Fruit fly (Drosophila melanogaster) whole organism, embryonic: ENCODE measurements around the gene Tpr2.

Experiments
- Aef1 ChIP-seq: fragments of 200-800 bp; sonication (Bioruptor generic); IDR thresholded peaks from 3 replicates; pipeline ENCODE4 v1.3.6; 2022; ENCODE audit warnings: missing biosample characterization, missing genetic modification characterization
- C15 ChIP-seq: fragments of 200-800 bp; sonication (Bioruptor generic); IDR thresholded peaks from 3 replicates; pipeline ENCODE4 v1.3.6; 2022; ENCODE audit warnings: missing biosample characterization, missing genetic modification characterization
- CG10462 ChIP-seq: fragments of 200-800 bp; sonication (Bioruptor generic); optimal IDR thresholded peaks from 2 replicates; lab custom pipeline; 2016; ENCODE audit warnings: missing biosample characterization, missing genetic modification characterization
- CG10565 ChIP-seq: fragments of 200-800 bp; sonication (Bioruptor generic); optimal IDR thresholded peaks from 3 replicates; lab custom pipeline; 2016; ENCODE audit warnings: missing biosample characterization, mild to moderate bottlenecking, missing genetic modification characterization
- CG11085 ChIP-seq: fragments of 200-800 bp; sonication (Bioruptor generic); IDR thresholded peaks from 2 replicates; pipeline ENCODE4 v1.3.6; 2022; ENCODE audit warnings: missing biosample characterization, missing genetic modification characterization
- CG11247 ChIP-seq: fragments of 200-800 bp; sonication (Bioruptor generic); IDR thresholded peaks from 2 replicates; pipeline ENCODE4 v1.3.6; 2022; ENCODE audit warnings: missing biosample characterization, missing genetic modification characterization
- CG12299 ChIP-seq: fragments of 200-800 bp; sonication (Bioruptor generic); optimal IDR thresholded peaks from 2 replicates; lab custom pipeline; 2018; ENCODE audit warnings: missing biosample characterization, mild to moderate bottlenecking, missing genetic modification characterization
- CG12769 ChIP-seq: fragments of 200-800 bp; sonication (Bioruptor generic); optimal IDR thresholded peaks from 2 replicates; lab custom pipeline; 2019; ENCODE audit warnings: missing biosample characterization, mild to moderate bottlenecking, missing genetic modification characterization, moderate library complexity
- CG30431 ChIP-seq: fragments of 200-800 bp; sonication (Bioruptor generic); optimal IDR thresholded peaks from 2 replicates; lab custom pipeline; 2017; ENCODE audit warnings: missing biosample characterization, missing genetic modification characterization
- CG3065 ChIP-seq: fragments of 200-800 bp; sonication (Bioruptor generic); optimal IDR thresholded peaks from 2 replicates; lab custom pipeline; 2016; ENCODE audit warnings: missing biosample characterization, missing genetic modification characterization
- CG34224 ChIP-seq: fragments of 200-800 bp; sonication (Bioruptor generic); IDR thresholded peaks from 3 replicates; pipeline ENCODE4 v1.3.6; 2022; ENCODE audit warnings: missing biosample characterization, missing genetic modification characterization; ENCODE audit not compliant: partially characterized antibody
- CG34422 ChIP-seq: fragments of 200-800 bp; sonication (Bioruptor generic); IDR thresholded peaks from 3 replicates; pipeline ENCODE4 v1.3.6; 2022; ENCODE audit warnings: missing biosample characterization, missing genetic modification characterization
- CG43689 ChIP-seq: fragments of 200-800 bp; sonication (Bioruptor generic); IDR thresholded peaks from 2 replicates; pipeline ENCODE4 v1.3.6; 2022; ENCODE audit warnings: missing biosample characterization, missing genetic modification characterization
- CG4617 ChIP-seq: fragments of 200-800 bp; sonication (Bioruptor generic); optimal IDR thresholded peaks from 3 replicates; lab custom pipeline; 2016; ENCODE audit warnings: missing biosample characterization, missing genetic modification characterization, borderline replicate concordance
- CG4730 ChIP-seq: fragments of 200-800 bp; sonication (Bioruptor generic); IDR thresholded peaks from 2 replicates; pipeline ENCODE4 v1.3.6; 2022; ENCODE audit warnings: missing biosample characterization, missing genetic modification characterization
- CG6813 ChIP-seq: fragments of 200-800 bp; sonication (Bioruptor generic); optimal IDR thresholded peaks from 2 replicates; lab custom pipeline; 2017; ENCODE audit warnings: missing biosample characterization, missing genetic modification characterization, mild to moderate bottlenecking, moderate library complexity, missing genetic modification reagents
- CG7928 ChIP-seq: fragments of 200-800 bp; sonication (Bioruptor generic); optimal IDR thresholded peaks from 2 replicates; lab custom pipeline; 2017; ENCODE audit warnings: missing biosample characterization, mild to moderate bottlenecking, missing genetic modification characterization
- CG8924 ChIP-seq: fragments of 200-800 bp; optimal IDR thresholded peaks from 3 replicates; lab custom pipeline; 2019; ENCODE audit warnings: missing biosample characterization, mild to moderate bottlenecking, missing genetic modification characterization, moderate library complexity
- D19B ChIP-seq: fragments of 200-800 bp; sonication (Bioruptor generic); optimal IDR thresholded peaks from 2 replicates; lab custom pipeline; 2017; ENCODE audit warnings: missing biosample characterization, mild to moderate bottlenecking, missing genetic modification characterization
- Deaf1 ChIP-seq: fragments of 200-800 bp; optimal IDR thresholded peaks from 3 replicates; lab custom pipeline; 2019; ENCODE audit warnings: missing biosample characterization, mild to moderate bottlenecking, missing genetic modification characterization, moderate library complexity
- Drgx ChIP-seq: fragments of 200-800 bp; sonication (Bioruptor generic); IDR thresholded peaks from 2 replicates; pipeline ENCODE4 v1.3.6; 2022; ENCODE audit warnings: missing biosample characterization, missing genetic modification characterization
- Eip74EF ChIP-seq, 2 experiments: fragments of 200-800 bp in 1 of 2; fragments of >200 bp in 1 of 2; sonication (Bioruptor generic) in 1 of 2; optimal IDR thresholded peaks; 2 replicates each; lab custom pipeline; 2017 to 2019; ENCODE audit warnings: missing biosample characterization in 2 of 2, missing genetic modification characterization in 2 of 2, mild to moderate bottlenecking in 1 of 2, moderate library complexity in 1 of 2
- GATAe ChIP-seq: fragments of 200-800 bp; sonication (Bioruptor generic); conservative IDR thresholded peaks from 2 replicates; pipeline ENCODE4 v1.3.6; 2022; ENCODE audit warnings: missing biosample characterization, missing genetic modification characterization
- HLH4C ChIP-seq: fragments of 200-800 bp; sonication (Bioruptor generic); IDR thresholded peaks from 3 replicates; pipeline ENCODE4 v1.3.6; 2022; ENCODE audit warnings: missing biosample characterization, missing genetic modification characterization; ENCODE audit not compliant: partially characterized antibody
- Lhr ChIP-seq: fragments of 200-800 bp; sonication (Bioruptor generic); optimal IDR thresholded peaks from 3 replicates; lab custom pipeline; 2017; ENCODE audit warnings: mild to moderate bottlenecking, missing biosample characterization, missing genetic modification reagents, missing genetic modification characterization
- Mad ChIP-seq: fragments of 200-800 bp; sonication (Bioruptor generic); optimal IDR thresholded peaks from 2 replicates; lab custom pipeline; 2016; ENCODE audit warnings: missing biosample characterization, missing genetic modification characterization
- Max ChIP-seq: fragments of 200-800 bp; sonication (Bioruptor generic); optimal IDR thresholded peaks from 2 replicates; lab custom pipeline; 2016; ENCODE audit warnings: missing biosample characterization, mild to moderate bottlenecking, missing genetic modification characterization
- Mes4 ChIP-seq: fragments of 200-800 bp; sonication (Bioruptor generic); optimal IDR thresholded peaks from 2 replicates; lab custom pipeline; 2016; ENCODE audit warnings: missing biosample characterization, missing genetic modification characterization
- Oli ChIP-seq: fragments of 200-800 bp; sonication (Bioruptor generic); optimal IDR thresholded peaks from 2 replicates; lab custom pipeline; 2018; ENCODE audit warnings: missing biosample characterization, mild to moderate bottlenecking, missing genetic modification characterization, moderate library complexity
- Usf ChIP-seq: fragments of 200-800 bp; sonication (Bioruptor generic); optimal IDR thresholded peaks from 2 replicates; lab custom pipeline; 2017; ENCODE audit warnings: missing genotype, missing biosample characterization, missing genetic modification characterization
- az2 ChIP-seq: fragments of 200-800 bp; sonication (Bioruptor generic); optimal IDR thresholded peaks from 3 replicates; lab custom pipeline; 2016; ENCODE audit warnings: missing biosample characterization, missing genetic modification characterization
- cad ChIP-seq: fragments of >200 bp; optimal IDR thresholded peaks from 2 replicates; lab custom pipeline; 2017; ENCODE audit warnings: missing biosample characterization, missing genetic modification characterization
- cg ChIP-seq: fragments of 200-800 bp; sonication (Bioruptor generic); optimal IDR thresholded peaks from 3 replicates; lab custom pipeline; 2019; ENCODE audit warnings: missing biosample characterization, mild to moderate bottlenecking, missing genetic modification characterization, moderate library complexity
- ci ChIP-seq: fragments of 200-800 bp; sonication (Bioruptor generic); IDR thresholded peaks from 3 replicates; pipeline ENCODE4 v1.3.6; 2022; ENCODE audit warnings: missing biosample characterization, missing genetic modification characterization
- crol ChIP-seq: fragments of 200-800 bp; sonication (Bioruptor generic); IDR thresholded peaks from 2 replicates; pipeline ENCODE4 v1.3.6; 2022; ENCODE audit warnings: missing biosample characterization, missing genetic modification characterization
- ken ChIP-seq: fragments of 200-800 bp; sonication (Bioruptor generic); IDR thresholded peaks from 3 replicates; pipeline ENCODE4 v1.3.6; 2022; ENCODE audit warnings: missing biosample characterization, missing genetic modification characterization
- lbe ChIP-seq: fragments of 200-800 bp; sonication (Bioruptor generic); optimal IDR thresholded peaks from 2 replicates; lab custom pipeline; 2016; ENCODE audit warnings: missing biosample characterization, mild to moderate bottlenecking, missing genetic modification characterization
- luna ChIP-seq: fragments of 200-800 bp; sonication (Bioruptor generic); optimal IDR thresholded peaks from 2 replicates; lab custom pipeline; 2016; ENCODE audit warnings: missing biosample characterization, missing genetic modification characterization
- nau ChIP-seq: fragments of 200-800 bp; sonication (Bioruptor generic); optimal IDR thresholded peaks from 3 replicates; lab custom pipeline; 2017; ENCODE audit warnings: missing biosample characterization, mild to moderate bottlenecking, missing genetic modification characterization, missing genetic modification reagents
- odd ChIP-seq: fragments of 200-800 bp; sonication (Bioruptor generic); optimal IDR thresholded peaks from 2 replicates; lab custom pipeline; 2017; ENCODE audit warnings: missing biosample characterization, mild to moderate bottlenecking, missing genetic modification characterization
- prd ChIP-seq, 3 experiments: fragments of >200 bp in 2 of 3; fragments of 200-800 bp in 1 of 3; sonication (Bioruptor generic) in 1 of 3; optimal IDR thresholded peaks in 2 of 3; IDR thresholded peaks in 1 of 3; 2 replicates in 2 of 3; 3 replicates in 1 of 3; pipeline versions ENCODE4 v1.3.6 to Lab custom; 2017 to 2022; ENCODE audit warnings: missing biosample characterization in 1 of 3, missing genetic modification characterization in 1 of 3
- ranshi ChIP-seq: fragments of 200-800 bp; sonication (Bioruptor generic); IDR thresholded peaks from 2 replicates; pipeline ENCODE4 v1.3.6; 2022; ENCODE audit warnings: missing biosample characterization, missing genetic modification characterization
- ro ChIP-seq: fragments of 200-800 bp; sonication (Bioruptor generic); IDR thresholded peaks from 2 replicates; pipeline ENCODE4 v1.3.6; 2022; ENCODE audit warnings: missing biosample characterization, missing genetic modification characterization
- tin ChIP-seq: fragments of 200-800 bp; sonication (Bioruptor generic); optimal IDR thresholded peaks from 3 replicates; lab custom pipeline; 2016; ENCODE audit warnings: missing biosample characterization, missing genetic modification characterization
- zen ChIP-seq: fragments of 200-800 bp; sonication (Bioruptor generic); optimal IDR thresholded peaks from 3 replicates; lab custom pipeline; 2018; ENCODE audit warnings: missing biosample characterization, mild to moderate bottlenecking, missing genetic modification characterization, moderate library complexity

The Tpr2 gene

dm6 chr2L:16491752-16492616, 644 bp downstream of the Tpr2 start (continued):
- TF ChIP-seq CG12299 (tag; lab: Kevin White, UChicago) (no peak), crol (GFP tag; lab: Robert Waterston, UW) (peak; percentile 81), GATAe (GFP tag; lab: Robert Waterston, UW) (no peak), prd (optimal IDR thresholded peaks at IDR 0.05; lab: Kevin White, UChicago) (no peak), prd (GFP tag; IDR thresholded peaks at IDR 0.05; lab: Robert Waterston, UW) (no peak), CG6813 (GFP tag; lab: Kevin White, UChicago) (no peak), CG4730 (GFP tag; lab: Robert Waterston, UW) (no peak), Lhr (GFP tag; lab: Kevin White, UChicago) (no peak), Deaf1 (tag; lab: Kevin White, UChicago) (no peak), ro (GFP tag; lab: Robert Waterston, UW) (no peak)

- TF ChIP-seq CG11085 (GFP tag; lab: Robert Waterston, UW) (peak; percentile 46; the same call in 1 of the 2 replicates), Usf (GFP tag; lab: Kevin White, UChicago) (peak; percentile 22), Oli (tag; lab: Kevin White, UChicago) (peak; percentile 87), CG7928 (no peak), Mes4 (GFP tag; lab: Kevin White, UChicago) (peak; percentile 75), CG10565 (GFP tag; lab: Kevin White, UChicago) (no peak), nau (GFP tag; lab: Kevin White, UChicago) (peak; percentile 65), CG43689 (GFP tag; lab: Robert Waterston, UW) (0 out of 2 replicates have a peak, but pooled peaks have one; percentile 42), cg (peak; percentile 45), zen (tag; lab: Kevin White, UChicago) (peak; percentile 69), tin (peak; percentile 75), C15 (GFP tag; lab: Robert Waterston, UW) (no peak), CG12769 (peak; percentile 79), Eip74EF (GFP tag; optimal IDR thresholded peaks at IDR 0.05; lab: Kevin White, UChicago) (peak in 1 of 2 experiments; percentile 62), CG30431 (GFP tag; lab: Kevin White, UChicago) (peak; percentile 68), az2 (peak; percentile 83), luna (GFP tag; lab: Kevin White, UChicago) (no peak), CG8924 (peak; percentile 87), CG10462 (GFP tag; lab: Kevin White, UChicago) (peak; percentile 26), lbe (GFP tag; lab: Kevin White, UChicago) (peak; percentile 83), odd (peak; percentile 76), ranshi (GFP tag; lab: Robert Waterston, UW) (0 out of 2 replicates have a peak, but pooled peaks have one; percentile 57), Max (GFP tag; lab: Kevin White, UChicago) (peak; percentile 74), Aef1 (peak; percentile 66), CG3065 (GFP tag; lab: Kevin White, UChicago) (peak; percentile 37), CG34422 (GFP tag; lab: Robert Waterston, UW) (peak; percentile 84), cad (GFP tag; lab: Kevin White, UChicago) (no peak), CG11247 (GFP tag; lab: Robert Waterston, UW) (peak; percentile 47; the same call in 1 of the 2 replicates), CG4617 (GFP tag; lab: Kevin White, UChicago) (no peak), D19B (GFP tag; lab: Kevin White, UChicago) (peak; percentile 42), Mad (GFP tag; lab: Kevin White, UChicago) (peak; percentile 63), CG4730 (GFP tag; lab: Robert Waterston, UW) (peak; percentile 62), HLH4C (GFP tag; lab: Robert Waterston, UW) (no peak), ci (peak; percentile 86), Drgx (GFP tag; lab: Robert Waterston, UW) (peak; percentile 88), ken (GFP tag; lab: Robert Waterston, UW) (peak; percentile 74; the same call in 2 of the 3 replicates), CG34224 (GFP tag; lab: Robert Waterston, UW) (no peak)
These were observed 1.4 kb downstream of the Tpr2 start for dm6 chr2L:16492617-16493203.
